Worm (Caenorhabditis elegans): ENCODE results near the gene enri-2.
"Not testable (repeated sequence)": the region's sequence is repeated elsewhere in the genome, so short reads cannot be mapped to it uniquely, and the experiment has no call there.

ce11 chrX:14525081-14525324 lies 20.6 kb upstream of the enri-2 start, which contains the start of gene nspc-17:
- TF ChIP-seq mdl-1 (tag; optimal IDR thresholded peaks at IDR 0.05); nhr-11 (tag; optimal IDR thresholded peaks at IDR 0.05); unc-62 (GFP tag; optimal IDR thresholded peaks at IDR 0.05 in 1 of 2); unc-62 (tag; optimal IDR thresholded peaks at IDR 0.05); lin-13 (GFP tag; optimal IDR thresholded peaks at IDR 0.05); nhr-102 (tag; optimal IDR thresholded peaks at IDR 0.05); ceh-82 (tag; optimal IDR thresholded peaks at IDR 0.05); zip-2 (tag; optimal IDR thresholded peaks at IDR 0.05); tra-1 (GFP tag; IDR thresholded peaks at IDR 0.05); dmd-9 (GFP tag; IDR thresholded peaks at IDR 0.05): not testable (repeated sequence)

Measured in whole organism, L4 larva.